Fruit fly (Drosophila melanogaster): Measurements from ENCODE around the gene elm.

elm gene

DNA sequence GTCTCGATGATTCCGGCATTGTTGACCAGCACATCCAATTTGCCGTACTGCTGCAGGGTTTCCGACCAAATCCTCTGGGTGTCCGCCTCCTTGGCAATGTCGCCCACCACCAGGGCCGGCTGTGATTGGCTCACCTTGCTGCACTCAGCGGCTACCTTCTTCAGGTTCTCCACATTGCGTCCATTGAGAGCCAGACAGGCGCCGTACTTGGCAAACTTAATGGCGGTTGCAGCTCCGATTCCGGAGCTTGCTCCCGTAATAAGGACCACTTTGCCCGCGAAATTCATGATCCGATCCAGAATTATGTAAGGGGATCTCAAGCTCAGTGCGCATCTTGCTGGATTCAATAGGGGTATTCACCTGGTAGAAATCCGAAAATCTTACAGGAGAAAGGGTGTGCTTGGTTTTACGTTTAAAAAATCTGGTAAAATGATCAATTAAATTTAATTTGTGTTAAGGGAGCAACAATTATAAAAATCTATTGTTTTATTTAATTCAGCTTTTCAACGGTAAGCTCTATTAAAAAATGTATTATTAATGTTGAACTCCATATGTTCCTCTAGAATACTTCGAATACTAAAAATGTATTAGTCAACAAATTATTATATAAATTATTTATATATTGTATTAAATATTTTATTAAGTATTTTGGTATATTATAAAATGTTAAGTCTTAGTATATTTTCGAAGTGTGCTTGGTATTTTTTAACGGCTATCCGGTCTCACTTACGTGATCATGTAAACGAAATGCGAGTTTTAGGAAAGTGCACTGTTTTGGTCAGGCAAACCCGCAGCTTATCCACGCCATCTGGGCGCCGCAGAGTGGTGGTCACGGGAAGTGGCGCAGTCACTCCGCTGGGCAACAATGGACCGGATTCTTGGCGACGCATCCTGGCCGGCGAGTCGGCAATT is 17.9 kb downstream of the elm start, which contains the start of the genes CG31548 and CG12170 (continued):
- TF ChIP-seq tgo (GFP tag; IDR thresholded peaks at IDR 0.05) (peak; percentile 43; the same call in 2 of the 3 replicates), CG3995 (GFP tag; optimal IDR thresholded peaks at IDR 0.05) (no peak), Side (GFP tag; optimal IDR thresholded peaks at IDR 0.05) (peak; percentile 17), knrl (GFP tag; IDR thresholded peaks at IDR 0.05; ENCODE audit: partially characterized antibody) (no peak), CG10959 (GFP tag; IDR thresholded peaks at IDR 0.05) (no peak), Mes4 (GFP tag; optimal IDR thresholded peaks at IDR 0.05) (no peak), insv (GFP tag; optimal IDR thresholded peaks at IDR 0.05) (no peak), Awh (GFP tag; IDR thresholded peaks at IDR 0.05) (no peak), sqz (GFP tag; optimal IDR thresholded peaks at IDR 0.05) (no peak), CG43689 (GFP tag; IDR thresholded peaks at IDR 0.05) (no peak), row (GFP tag; IDR thresholded peaks at IDR 0.05) (peak; percentile 62; the same call in 2 of the 3 replicates), CG15514 (GFP tag; optimal IDR thresholded peaks at IDR 0.05) (peak; percentile 53), D19B (GFP tag; optimal IDR thresholded peaks at IDR 0.05) (no peak), h (optimal IDR thresholded peaks at IDR 0.05) (no peak), Fer1 (GFP tag; optimal IDR thresholded peaks at IDR 0.05) (peak; percentile 41), lbe (GFP tag; optimal IDR thresholded peaks at IDR 0.05) (peak; percentile 22), Atf-2 (GFP tag; optimal IDR thresholded peaks at IDR 0.05) (no peak), Oli (tag; optimal IDR thresholded peaks at IDR 0.05) (peak; percentile 15), CG31388 (GFP tag; optimal IDR thresholded peaks at IDR 0.05) (peak; percentile 36), CG17361 (GFP tag; IDR thresholded peaks at IDR 0.05) (peak; percentile 65; the same call in 2 of the 3 replicates), CG8924 (tag; optimal IDR thresholded peaks at IDR 0.05) (peak; percentile 65), Ssrp (tag; optimal IDR thresholded peaks at IDR 0.05) (no peak), YL-1 (GFP tag; optimal IDR thresholded peaks at IDR 0.05) (peak; percentile 15), CG33213 (GFP tag; optimal IDR thresholded peaks at IDR 0.05) (no peak), run (tag; optimal IDR thresholded peaks at IDR 0.05) (no peak), ATbp (GFP tag; optimal IDR thresholded peaks at IDR 0.05) (no peak), CG4730 (GFP tag; IDR thresholded peaks at IDR 0.05) (no peak), Lhr (GFP tag; optimal IDR thresholded peaks at IDR 0.05) (peak; percentile 19), CG17829 (tag; optimal IDR thresholded peaks at IDR 0.05) (peak; percentile 62), ttk (GFP tag; IDR thresholded peaks at IDR 0.05) (0 out of 2 replicates have a peak, but pooled peaks have one; percentile 15), sens (GFP tag) (peak; percentile 93), sna (GFP tag; IDR thresholded peaks at IDR 0.05; ENCODE audit: partially characterized antibody) (0 out of 2 replicates have a peak, but pooled peaks have one; percentile 23), CG17802 (tag; optimal IDR thresholded peaks at IDR 0.05) (no peak), so (GFP tag; IDR thresholded peaks at IDR 0.05) (peak; percentile 33; the same call in 1 of the 3 replicates), nom (GFP tag; optimal IDR thresholded peaks at IDR 0.05) (no peak), peb (GFP tag; IDR thresholded peaks at IDR 0.05) (no peak), Dref (GFP tag; IDR thresholded peaks at IDR 0.05) (no peak), Antp (GFP tag; optimal IDR thresholded peaks at IDR 0.05) (peak; percentile 9), B-H1 (GFP tag; IDR thresholded peaks at IDR 0.05) (0 out of 3 replicates have a peak, but pooled peaks have one; percentile 15), unc-4 (GFP tag; IDR thresholded peaks at IDR 0.05; ENCODE audit: partially characterized antibody) (no peak), CG4854 (GFP tag; optimal IDR thresholded peaks at IDR 0.05) (peak; percentile 11), Chrac-16 (GFP tag; optimal IDR thresholded peaks at IDR 0.05) (peak; percentile 39), TFAM (GFP tag; optimal IDR thresholded peaks at IDR 0.05) (no peak), gsb-n (tag; optimal IDR thresholded peaks at IDR 0.05) (peak; percentile 31), hth (optimal IDR thresholded peaks at IDR 0.05) (no peak), CG6854 (GFP tag; optimal IDR thresholded peaks at IDR 0.05) (no peak), CG13775 (GFP tag; optimal IDR thresholded peaks at IDR 0.05) (peak; percentile 62), yki (optimal IDR thresholded peaks at IDR 0.05) (no peak), CG10321 (GFP tag; IDR thresholded peaks at IDR 0.05) (no peak), HLH4C (GFP tag; IDR thresholded peaks at IDR 0.05; ENCODE audit: partially characterized antibody) (no peak)

Data from whole organism, embryonic.